Worm (Caenorhabditis elegans) whole organism, L3 larva: ENCODE results near the gene clec-54.
A peak's percentile ranks its signal among the peaks of the same experiment; 100 is the strongest.

ENCODE experiments used
- ZK546.5 ChIP-seq: sonication (generic microtip); optimal IDR thresholded peaks from 2 replicates; lab custom pipeline; 2017; ENCODE audit warnings: missing biosample characterization, missing genetic modification characterization
- aly-2 ChIP-seq: fragments of 150-350 bp; optimal IDR thresholded peaks from 2 replicates; lab custom pipeline; 2014; ENCODE audit warnings: missing biosample characterization, missing genetic modification characterization
- ama-1 ChIP-seq: fragments of 150-350 bp; optimal IDR thresholded peaks from 2 replicates; lab custom pipeline; 2018
- ceh-16 ChIP-seq: sonication (generic microtip); optimal IDR thresholded peaks from 2 replicates; lab custom pipeline; 2017; ENCODE audit warnings: missing biosample characterization, missing genetic modification characterization
- ceh-28 ChIP-seq: fragments of 150-350 bp; optimal IDR thresholded peaks from 2 replicates; lab custom pipeline; 2014; ENCODE audit warnings: missing biosample characterization, missing genetic modification reagents, missing genetic modification characterization
- egl-5 ChIP-seq: fragments of 150-350 bp; optimal IDR thresholded peaks from 2 replicates; lab custom pipeline; 2017; ENCODE audit warnings: missing biosample characterization, missing genetic modification reagents, missing genetic modification characterization, inconsistent platforms
- elt-1 ChIP-seq: fragments of 150-350 bp; optimal IDR thresholded peaks from 2 replicates; lab custom pipeline; 2014; ENCODE audit warnings: missing biosample characterization, missing genetic modification characterization
- elt-2 ChIP-seq: sonication (generic microtip); optimal IDR thresholded peaks from 2 replicates; lab custom pipeline; 2016; ENCODE audit warnings: missing genetic modification reagents, mild to moderate bottlenecking, missing genetic modification characterization, missing compliant biosample characterization
- elt-3 ChIP-seq, 3 experiments: fragments of 150-350 bp in 1 of 3; sonication (generic microtip) in 2 of 3; optimal IDR thresholded peaks; 2 replicates in 2 of 3; 4 replicates in 1 of 3; lab custom pipeline; 2014 to 2017; ENCODE audit warnings: missing biosample characterization in 3 of 3, missing genetic modification characterization in 3 of 3
- eor-1 ChIP-seq, 2 experiments: fragments of 150-350 bp; optimal IDR thresholded peaks; 2 replicates each; lab custom pipeline; 2014 to 2018; ENCODE audit warnings: missing biosample characterization in 2 of 2, missing genetic modification characterization in 2 of 2
- fkh-10 ChIP-seq: sonication (generic microtip); optimal IDR thresholded peaks from 2 replicates; lab custom pipeline; 2017; ENCODE audit warnings: missing biosample characterization, missing genetic modification reagents, missing genetic modification characterization
- fos-1 ChIP-seq: fragments of 150-350 bp; optimal IDR thresholded peaks from 2 replicates; lab custom pipeline; 2014; ENCODE audit warnings: missing biosample characterization, missing genetic modification characterization
- hmg-11 ChIP-seq: sonication (generic microtip); optimal IDR thresholded peaks from 2 replicates; lab custom pipeline; 2016; ENCODE audit warnings: missing genetic modification characterization, missing compliant biosample characterization
- jun-1 ChIP-seq: fragments of 150-350 bp; optimal IDR thresholded peaks from 2 replicates; lab custom pipeline; 2014; ENCODE audit warnings: missing biosample characterization, missing genetic modification reagents, missing genetic modification characterization
- lin-15B ChIP-seq: fragments of 150-350 bp; optimal IDR thresholded peaks from 2 replicates; lab custom pipeline; 2014; ENCODE audit warnings: missing biosample characterization, missing genetic modification characterization
- mdl-1 ChIP-seq: fragments of 150-350 bp; optimal IDR thresholded peaks from 2 replicates; lab custom pipeline; 2014; ENCODE audit warnings: missing biosample characterization, missing genetic modification characterization
- mml-1 ChIP-seq: fragments of 150-350 bp; sonication (generic microtip); optimal IDR thresholded peaks from 3 replicates; lab custom pipeline; 2014; ENCODE audit warnings: missing biosample characterization, missing genetic modification characterization
- nfya-1 ChIP-seq: sonication (generic microtip); optimal IDR thresholded peaks from 2 replicates; lab custom pipeline; 2017; ENCODE audit warnings: missing genetic modification characterization, mild to moderate bottlenecking, missing compliant biosample characterization, antibody characterized with exemption, moderate library complexity; ENCODE audit not compliant: insufficient read depth
- nhr-23 ChIP-seq: fragments of 150-350 bp; optimal IDR thresholded peaks from 2 replicates; lab custom pipeline; 2014; ENCODE audit warnings: missing biosample characterization, missing genetic modification reagents, missing genetic modification characterization
- nhr-237 ChIP-seq: fragments of 150-350 bp; optimal IDR thresholded peaks from 2 replicates; lab custom pipeline; 2014; ENCODE audit warnings: missing biosample characterization, missing genetic modification characterization
- nhr-25 ChIP-seq: sonication (generic microtip); optimal IDR thresholded peaks from 2 replicates; lab custom pipeline; 2017; ENCODE audit warnings: missing biosample characterization, missing genetic modification characterization
- nhr-28 ChIP-seq: fragments of 150-350 bp; optimal IDR thresholded peaks from 2 replicates; lab custom pipeline; 2014; ENCODE audit warnings: missing biosample characterization, missing genetic modification characterization
- nhr-76 ChIP-seq: fragments of 150-350 bp; sonication (generic microtip); optimal IDR thresholded peaks from 5 replicates; lab custom pipeline; 2014; ENCODE audit warnings: missing biosample characterization, missing genetic modification characterization
- nhr-77 ChIP-seq: fragments of 150-350 bp; optimal IDR thresholded peaks from 2 replicates; lab custom pipeline; 2014; ENCODE audit warnings: missing biosample characterization, missing genetic modification characterization
- pha-4 ChIP-seq: fragments of 150-350 bp; optimal IDR thresholded peaks from 2 replicates; lab custom pipeline; 2014; ENCODE audit warnings: missing biosample characterization, missing genetic modification reagents, missing genetic modification characterization
- sea-2 ChIP-seq: fragments of 150-350 bp; sonication (generic microtip); optimal IDR thresholded peaks from 4 replicates; lab custom pipeline; 2014; ENCODE audit warnings: missing biosample characterization, missing genetic modification reagents, missing genetic modification characterization
- skn-1 ChIP-seq: fragments of 150-350 bp; optimal IDR thresholded peaks from 2 replicates; lab custom pipeline; 2014; ENCODE audit warnings: missing biosample characterization, missing genetic modification characterization
- tbx-2 ChIP-seq: sonication (generic microtip); optimal IDR thresholded peaks from 2 replicates; lab custom pipeline; 2016; ENCODE audit warnings: mild to moderate bottlenecking, missing genetic modification characterization, missing compliant biosample characterization
- unc-39 ChIP-seq: sonication (generic microtip); optimal IDR thresholded peaks from 4 replicates; lab custom pipeline; 2017; ENCODE audit warnings: missing biosample characterization, missing genetic modification characterization
- zag-1 ChIP-seq: fragments of 150-350 bp; optimal IDR thresholded peaks from 2 replicates; lab custom pipeline; 2014; ENCODE audit warnings: missing biosample characterization, missing genetic modification characterization
- ztf-11 ChIP-seq: fragments of 150-350 bp; optimal IDR thresholded peaks from 2 replicates; lab custom pipeline; 2014; ENCODE audit warnings: missing biosample characterization, missing genetic modification characterization
- ztf-4 ChIP-seq: fragments of 150-350 bp; optimal IDR thresholded peaks from 2 replicates; lab custom pipeline; 2014; ENCODE audit warnings: missing biosample characterization, missing genetic modification characterization

Gene clec-54

ce11 chrV:14433584-14433983, 43.1 kb upstream of the clec-54 start:
- no peak for TF ChIP-seq fkh-10 (GFP tag; lab: Kevin White, UChicago)
- TF ChIP-seq skn-1, result no peak
- TF ChIP-seq nhr-28, result no peak
- no peak for TF ChIP-seq nhr-237 (tag; lab: Kevin White, UChicago)
- no peak for TF ChIP-seq egl-5 (tag; lab: Kevin White, UChicago)
- no peak for TF ChIP-seq pha-4
- TF ChIP-seq ama-1, result no peak
- TF ChIP-seq unc-39 (tag; lab: Kevin White, UChicago), result no peak
- TF ChIP-seq hmg-11 (tag; lab: Kevin White, UChicago), result no peak
- no peak for TF ChIP-seq nfya-1 (tag; lab: Kevin White, UChicago)
- no peak for TF ChIP-seq zag-1
- TF ChIP-seq elt-1 (tag; lab: Kevin White, UChicago), result no peak

ce11 chrV:14436195-14436594, 40.5 kb upstream of the clec-54 start:
- no peak for TF ChIP-seq unc-39 (tag; lab: Kevin White, UChicago)
- TF ChIP-seq aly-2 (tag; lab: Kevin White, UChicago), result no peak
- no peak for TF ChIP-seq lin-15B
- no peak for TF ChIP-seq nhr-25
- no peak for TF ChIP-seq elt-2 (tag; lab: Kevin White, UChicago)
- TF ChIP-seq eor-1 (tag; optimal IDR thresholded peaks at IDR 0.05; lab: Kevin White, UChicago), result no peak
- no peak for TF ChIP-seq zag-1
- TF ChIP-seq jun-1 (tag; lab: Kevin White, UChicago), result no peak
- no peak for TF ChIP-seq elt-1 (tag; lab: Kevin White, UChicago)
- TF ChIP-seq fos-1 (tag; lab: Kevin White, UChicago), result no peak
- TF ChIP-seq ceh-16 (tag; lab: Kevin White, UChicago), result no peak
- TF ChIP-seq hmg-11 (tag; lab: Kevin White, UChicago), result no peak
- no peak for TF ChIP-seq pha-4
- no peak for TF ChIP-seq mdl-1 (tag; lab: Kevin White, UChicago)
- TF ChIP-seq nhr-77, result no peak
- TF ChIP-seq tbx-2 (tag; lab: Kevin White, UChicago), result no peak
- TF ChIP-seq ceh-28, result no peak
- no peak for TF ChIP-seq ztf-11 (tag; lab: Kevin White, UChicago)
- TF ChIP-seq nhr-237 (tag; lab: Kevin White, UChicago), result no peak
- no peak for TF ChIP-seq ZK546.5

DNA sequence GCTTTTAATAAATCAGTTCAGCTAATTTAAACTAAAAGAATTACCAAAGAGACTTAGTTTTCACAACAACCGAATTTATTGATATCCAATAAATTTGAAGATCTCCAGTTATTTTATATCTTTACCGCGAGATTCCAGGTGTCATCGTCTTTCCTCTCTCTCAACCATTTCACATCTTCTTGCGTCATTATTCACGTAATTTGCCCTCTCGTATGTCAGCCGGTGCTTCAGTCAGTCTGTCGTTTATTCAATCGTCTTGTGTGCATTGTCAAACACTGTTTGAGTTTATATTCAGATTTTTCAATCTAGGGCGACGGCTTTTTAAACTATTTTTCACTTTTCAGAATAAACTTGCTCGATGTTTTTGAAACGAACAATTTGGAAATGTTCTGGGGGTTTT, 39.3 kb upstream of the clec-54 start:
- TF ChIP-seq ceh-16 (tag; lab: Kevin White, UChicago), result no peak
- no peak for TF ChIP-seq elt-3 (tag; optimal IDR thresholded peaks at IDR 0.05; lab: Kevin White, UChicago)
- no peak for TF ChIP-seq ama-1
- no peak for TF ChIP-seq nhr-76
- TF ChIP-seq sea-2 (GFP tag; lab: Kevin White, UChicago), result no peak
- TF ChIP-seq, all 47 proteins: peak for 0

DNA sequence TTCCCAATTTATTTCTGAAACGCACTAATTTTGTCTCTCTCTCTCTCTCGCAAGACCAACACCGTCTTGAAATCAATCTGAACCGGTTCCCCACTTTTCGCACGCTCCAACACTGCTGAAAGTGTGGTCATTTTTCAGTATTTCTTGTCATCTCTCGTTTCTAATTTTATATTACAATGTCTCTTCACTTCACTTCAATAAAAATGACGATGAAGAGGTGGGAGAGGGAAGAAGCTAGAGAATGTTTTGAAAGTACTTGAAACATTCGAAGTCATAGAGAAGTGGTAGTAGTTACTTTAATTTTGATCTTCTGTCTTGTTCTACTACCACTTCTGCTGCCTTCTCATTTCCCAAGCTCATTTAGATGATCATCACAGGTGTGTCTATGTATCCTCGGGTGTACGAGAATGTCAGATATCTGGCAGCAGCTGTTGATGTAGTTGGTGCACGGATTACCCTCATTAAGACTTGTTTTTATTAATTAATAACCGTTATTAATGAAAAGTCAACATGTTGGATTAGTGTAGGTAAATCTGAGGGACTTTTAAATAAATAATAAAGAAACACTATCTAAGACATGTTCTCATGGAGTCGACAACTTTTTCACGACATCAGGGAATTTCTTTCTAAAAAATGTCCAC, 38.5 kb upstream of the clec-54 start:
- TF ChIP-seq jun-1 (tag; lab: Kevin White, UChicago) (no peak), nhr-237 (tag; lab: Kevin White, UChicago) (no peak), hmg-11 (tag; lab: Kevin White, UChicago) (no peak), nhr-25 (peak; percentile 31), sea-2 (GFP tag; lab: Kevin White, UChicago) (no peak), unc-39 (tag; lab: Kevin White, UChicago) (no peak)
- TF ChIP-seq, all 47 proteins: peak for 1

- peak; percentile 31 for TF ChIP-seq nhr-25
- no peak for TF ChIP-seq mml-1 (tag; lab: Kevin White, UChicago)
- TF ChIP-seq lin-15B, result no peak
Measured at ce11 chrV:14439236-14439635, 37.5 kb upstream of the clec-54 start.

ce11 chrV:14440841-14441240, 35.9 kb upstream of the clec-54 start, which contains the start of gene F23B12.4:
Gene F23B12.4, plus strand, starts transcription at chrV:14441141.
- TF ChIP-seq nfya-1 (tag; lab: Kevin White, UChicago), result no peak
- no peak for TF ChIP-seq ztf-4 (tag; lab: Kevin White, UChicago)
- TF ChIP-seq sea-2 (GFP tag; lab: Kevin White, UChicago), result no peak
- no peak for TF ChIP-seq eor-1 (tag; optimal IDR thresholded peaks at IDR 0.05; lab: Kevin White, UChicago)
- no peak for TF ChIP-seq ZK546.5
- no peak for TF ChIP-seq nhr-23 (tag; lab: Kevin White, UChicago)
- TF ChIP-seq ama-1, result no peak
- TF ChIP-seq ztf-11 (tag; lab: Kevin White, UChicago), result no peak
